Fruit fly (Drosophila melanogaster): ENCODE measurements around the gene fax.

DNA sequence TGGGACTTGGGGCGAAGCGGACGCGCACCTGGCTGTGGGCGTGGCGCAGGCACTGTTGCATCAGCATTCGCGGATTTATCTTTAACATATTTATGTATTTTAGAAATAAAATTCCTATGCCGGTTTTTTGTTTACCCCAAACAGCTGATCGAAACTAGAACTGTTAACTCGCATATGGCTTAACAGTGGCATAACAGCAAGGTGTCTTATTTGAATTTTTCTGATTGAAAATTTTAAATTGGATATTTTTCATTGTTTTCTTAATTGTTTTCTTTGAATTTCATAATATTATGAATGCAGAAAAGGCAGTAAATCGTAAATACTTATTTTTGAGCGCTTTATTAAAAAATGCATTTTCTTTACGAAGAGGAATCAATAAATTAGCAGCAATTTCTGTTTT lies 5.4 kb upstream of the fax start, which contains the start of gene GluRS-m:
- TF ChIP-seq cic (GFP tag; optimal IDR thresholded peaks at IDR 0.05) (no peak), cnc (optimal IDR thresholded peaks at IDR 0.05) (no peak), ovo (GFP tag; optimal IDR thresholded peaks at IDR 0.05) (no peak), Hr96 (GFP tag; optimal IDR thresholded peaks at IDR 0.05) (no peak), CG33017 (tag; optimal IDR thresholded peaks at IDR 0.05) (no peak), Mnt (GFP tag; optimal IDR thresholded peaks at IDR 0.05) (no peak)

Measured in whole organism, adult.